Worm (Caenorhabditis elegans): ENCODE measurements around the gene ugt-44.

DNA sequence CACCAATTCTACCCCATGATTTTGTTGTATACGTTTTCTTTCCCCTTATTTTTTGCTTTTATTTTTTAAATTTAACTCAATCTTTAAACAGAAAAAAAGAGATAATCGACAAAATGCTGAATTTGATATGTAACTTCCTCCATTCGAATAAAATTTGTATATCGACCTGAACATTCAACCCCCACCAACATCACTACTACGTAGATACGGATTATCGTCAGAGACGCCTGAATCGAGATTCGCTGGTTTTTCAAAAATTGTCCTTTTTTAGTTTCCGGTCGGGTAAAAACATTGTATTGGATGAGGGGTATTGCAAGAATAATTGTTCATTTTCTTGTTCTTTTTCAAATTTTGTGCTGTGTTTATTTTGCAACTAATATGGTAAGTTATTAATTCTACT lies 2.9 kb downstream of the ugt-44 start, which contains the start of gene bgnt-1.1:
- TF ChIP-seq repo-1 (tag; optimal IDR thresholded peaks at IDR 0.05) (no peak), zfh-2 (GFP tag; conservative IDR thresholded peaks at IDR 0.05) (no peak), unc-62 (GFP tag; optimal IDR thresholded peaks at IDR 0.05) (no peak), C17E4.6 (GFP tag; IDR thresholded peaks at IDR 0.05) (no peak), snpc-4 (GFP tag; optimal IDR thresholded peaks at IDR 0.05) (no peak), snpc-4 (tag; optimal IDR thresholded peaks at IDR 0.05) (no peak), let-526 (GFP tag; IDR thresholded peaks at IDR 0.05) (no peak), nhr-120 (GFP tag; IDR thresholded peaks at IDR 0.05) (no peak), Y56A3A.18 (GFP tag; IDR thresholded peaks at IDR 0.05) (no peak), bed-1 (GFP tag; IDR thresholded peaks at IDR 0.05) (no peak), hrde-1 (tag; optimal IDR thresholded peaks at IDR 0.05; ENCODE audit: borderline replicate concordance) (no peak), dpl-1 (GFP tag; optimal IDR thresholded peaks at IDR 0.05) (no peak), ztf-25 (GFP tag; IDR thresholded peaks at IDR 0.05) (no peak), C06A6.2 (GFP tag; conservative IDR thresholded peaks at IDR 0.05) (no peak), Y53F4B.3 (GFP tag; IDR thresholded peaks at IDR 0.05) (no peak)

Data from whole organism, young adult.